Fruit fly (Drosophila melanogaster): ENCODE results near the gene m-cup.

DNA sequence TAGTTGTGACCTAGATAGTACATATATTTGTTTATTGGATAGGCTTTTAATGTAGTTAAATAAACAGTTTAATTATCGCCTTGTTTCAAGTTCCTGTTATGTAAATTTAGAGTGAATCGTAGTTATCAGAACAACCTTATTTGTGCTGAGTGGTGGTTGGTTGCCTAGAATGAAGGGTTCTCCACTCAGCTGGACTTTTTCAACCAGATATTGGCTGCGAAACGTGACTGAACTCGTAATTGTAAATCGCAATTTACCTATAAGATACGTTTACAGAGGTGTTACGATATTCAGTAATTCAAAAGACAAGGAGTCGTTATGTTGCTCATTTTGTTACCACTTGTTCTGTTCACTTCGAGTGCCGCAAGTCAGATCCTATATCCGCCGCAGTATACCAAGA, 11.6 kb downstream of the m-cup start, which contains the start of gene CG5255:
- TF ChIP-seq CG34367 (tag; optimal IDR thresholded peaks at IDR 0.05) (no peak), CG10348 (GFP tag; IDR thresholded peaks at IDR 0.05) (no peak), CG32121 (GFP tag; IDR thresholded peaks at IDR 0.05) (no peak)
